Worm (Caenorhabditis elegans) whole organism, L2 larva: ENCODE data around the gene Y19D2B.2.

Source experiments
- R02D3.7 ChIP-seq: fragments of 150-350 bp; optimal IDR thresholded peaks from 2 replicates; lab custom pipeline; 2014; ENCODE audit warnings: missing biosample characterization, missing genetic modification characterization
- alr-1 ChIP-seq: fragments of 150-350 bp; optimal IDR thresholded peaks from 2 replicates; lab custom pipeline; 2014; ENCODE audit warnings: missing biosample characterization, missing genetic modification characterization
- ceh-82 ChIP-seq: fragments of 150-350 bp; optimal IDR thresholded peaks from 2 replicates; lab custom pipeline; 2014; ENCODE audit warnings: missing biosample characterization, missing genetic modification characterization
- lin-13 ChIP-seq: fragments of 150-350 bp; optimal IDR thresholded peaks from 2 replicates; lab custom pipeline; 2014; ENCODE audit warnings: missing biosample characterization, missing genetic modification reagents, missing genetic modification characterization
- lsy-2 ChIP-seq, 2 experiments: fragments of 150-350 bp in 1 of 2; sonication (generic microtip) in 1 of 2; optimal IDR thresholded peaks; 2 replicates each; lab custom pipeline; 2014 to 2017; ENCODE audit warnings: missing biosample characterization in 2 of 2, missing genetic modification characterization in 2 of 2
- nhr-11 ChIP-seq: fragments of 150-350 bp; optimal IDR thresholded peaks from 2 replicates; lab custom pipeline; 2014; ENCODE audit warnings: missing biosample characterization, missing genetic modification characterization
- nhr-23 ChIP-seq: fragments of 150-350 bp; optimal IDR thresholded peaks from 2 replicates; lab custom pipeline; 2014; ENCODE audit warnings: missing biosample characterization, missing genetic modification reagents, missing genetic modification characterization
- zag-1 ChIP-seq: fragments of 150-350 bp; optimal IDR thresholded peaks from 2 replicates; lab custom pipeline; 2014; ENCODE audit warnings: missing biosample characterization, missing genetic modification characterization

- TF ChIP-seq zag-1 (tag; lab: Kevin White, UChicago) (no peak), alr-1 (tag; lab: Kevin White, UChicago) (no peak), nhr-23 (tag; lab: Kevin White, UChicago) (no peak), lin-13 (GFP tag; lab: Kevin White, UChicago) (no peak), nhr-11 (tag; lab: Kevin White, UChicago) (no peak), lsy-2 (tag; optimal IDR thresholded peaks at IDR 0.05; lab: Kevin White, UChicago) (no peak), R02D3.7 (tag; lab: Kevin White, UChicago) (no peak), ceh-82 (no peak)
Observed at ce11 chrII:10945446-10945845, 21.4 kb downstream of the Y19D2B.2 start.
